Worm (Caenorhabditis elegans): ENCODE results near the gene K07G6.1.

DNA sequence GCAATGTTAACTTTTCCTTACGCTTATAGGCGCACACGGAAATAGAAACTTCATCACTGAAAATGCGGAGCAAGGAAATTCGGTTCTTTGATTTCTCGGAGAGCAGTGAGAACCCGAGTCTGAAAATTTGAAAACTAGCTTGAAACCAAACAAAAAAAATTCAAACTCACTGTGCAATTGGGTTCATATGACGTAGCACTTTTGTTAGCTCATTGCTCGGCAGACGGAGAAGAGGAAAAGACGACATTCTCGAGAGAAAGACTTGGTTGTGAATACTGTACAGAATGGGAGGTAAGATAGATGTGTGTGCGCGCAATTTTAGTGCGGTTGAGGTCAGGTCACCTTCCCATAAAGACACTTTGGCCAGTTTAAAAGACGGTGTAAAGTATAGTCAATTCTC is 9.1 kb downstream of the K07G6.1 start, which contains the start of the genes F36H5.13 and F36H5.8:
- TF ChIP-seq ztf-11 (tag; optimal IDR thresholded peaks at IDR 0.05) (no peak), unc-62 (GFP tag; optimal IDR thresholded peaks at IDR 0.05) (no peak), nhr-237 (tag; optimal IDR thresholded peaks at IDR 0.05) (no peak), lin-32 (GFP tag; optimal IDR thresholded peaks at IDR 0.05) (no peak), nhr-12 (tag; optimal IDR thresholded peaks at IDR 0.05) (no peak), sptf-1 (tag; optimal IDR thresholded peaks at IDR 0.05) (no peak), pha-4 (tag; optimal IDR thresholded peaks at IDR 0.05) (no peak), bed-3 (GFP tag; optimal IDR thresholded peaks at IDR 0.05) (no peak), unc-39 (tag; optimal IDR thresholded peaks at IDR 0.05) (no peak), elt-3 (tag; optimal IDR thresholded peaks at IDR 0.05) (no peak), snpc-4 (tag; optimal IDR thresholded peaks at IDR 0.05) (no peak), M03D4.4 (tag; optimal IDR thresholded peaks at IDR 0.05) (no peak), ceh-39 (tag; optimal IDR thresholded peaks at IDR 0.05) (no peak), lin-13 (tag; optimal IDR thresholded peaks at IDR 0.05) (no peak)

All from whole organism, mixed stage, embryonic.